Fruit fly (Drosophila melanogaster): ENCODE results near the gene BBS8.
A peak's percentile ranks its signal among the peaks of the same experiment; 100 is the strongest.

Gene BBS8

DNA sequence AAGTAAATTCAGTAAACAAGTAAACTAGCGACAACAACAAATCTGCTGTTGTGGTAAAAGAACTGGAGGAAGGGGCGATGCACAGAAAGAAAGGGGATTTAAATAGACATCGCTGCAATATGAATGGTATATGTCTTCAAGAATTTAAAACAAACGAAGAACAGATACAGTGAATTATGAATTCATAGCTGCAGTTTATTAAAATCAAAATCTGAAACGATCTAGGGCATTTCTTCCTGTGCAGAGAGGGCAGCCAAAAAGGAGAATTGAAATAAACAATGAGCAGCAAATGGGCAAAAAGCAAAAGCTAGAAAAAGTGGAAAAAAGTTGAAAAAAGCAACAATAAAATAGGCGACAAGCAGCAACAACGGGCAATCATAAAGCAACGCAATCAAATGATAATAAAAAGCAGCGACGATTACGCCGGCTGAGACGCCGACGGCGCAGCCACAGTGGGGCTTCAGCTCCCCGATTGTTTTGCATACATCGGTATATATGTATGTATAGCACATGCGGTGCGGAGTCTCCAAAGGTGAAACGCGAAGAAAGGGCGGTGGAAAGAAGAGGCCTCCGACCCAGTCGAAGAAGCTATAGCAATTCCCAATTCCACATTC lies 46.2 kb downstream of the BBS8 start (continued):
- peak; percentile 53; the same call in 1 of the 2 replicates for TF ChIP-seq CG8765 (GFP tag; IDR thresholded peaks at IDR 0.05)
- no peak for TF ChIP-seq cas (GFP tag; IDR thresholded peaks at IDR 0.05)
- no peak for TF ChIP-seq sc (optimal IDR thresholded peaks at IDR 0.05)
- peak; percentile 61 for TF ChIP-seq sc (GFP tag; optimal IDR thresholded peaks at IDR 0.05)
- peak; percentile 55; the same call in 1 of the 2 replicates for TF ChIP-seq ara (GFP tag; IDR thresholded peaks at IDR 0.05)
- peak; percentile 53 for TF ChIP-seq shn (GFP tag; optimal IDR thresholded peaks at IDR 0.05)
- TF ChIP-seq crc (GFP tag; optimal IDR thresholded peaks at IDR 0.05) = peak; percentile 64
- TF ChIP-seq CG7556 (GFP tag; optimal IDR thresholded peaks at IDR 0.05) = peak; percentile 72
- TF ChIP-seq run (tag; optimal IDR thresholded peaks at IDR 0.05) = peak; percentile 54
- peak; percentile 60; the same call in 1 of the 2 replicates for TF ChIP-seq chm (GFP tag; IDR thresholded peaks at IDR 0.05)
- peak; percentile 45 for TF ChIP-seq CG4282 (GFP tag; optimal IDR thresholded peaks at IDR 0.05)
- TF ChIP-seq CG34422 (GFP tag; IDR thresholded peaks at IDR 0.05) = peak; percentile 59; the same call in 1 of the 3 replicates
- TF ChIP-seq CG6689 (GFP tag; IDR thresholded peaks at IDR 0.05) = peak; percentile 72
- TF ChIP-seq sim (GFP tag; IDR thresholded peaks at IDR 0.05) = peak; percentile 49; the same call in 1 of the 2 replicates
- TF ChIP-seq hkb (optimal IDR thresholded peaks at IDR 0.05) = no peak
- TF ChIP-seq hkb (GFP tag; IDR thresholded peaks at IDR 0.05) = peak; percentile 90
- peak; percentile 82 for TF ChIP-seq lilli (GFP tag; optimal IDR thresholded peaks at IDR 0.05)
- TF ChIP-seq CG2116 (GFP tag; optimal IDR thresholded peaks at IDR 0.05) = peak; percentile 27
- no peak for TF ChIP-seq Dp (GFP tag; optimal IDR thresholded peaks at IDR 0.05)
- no peak for TF ChIP-seq MESR4 (GFP tag; optimal IDR thresholded peaks at IDR 0.05)
- TF ChIP-seq ham (GFP tag; IDR thresholded peaks at IDR 0.05) = no peak
- peak; percentile 74 for TF ChIP-seq exex (tag; optimal IDR thresholded peaks at IDR 0.05)
- TF ChIP-seq CG17568 (GFP tag; optimal IDR thresholded peaks at IDR 0.05) = peak; percentile 61
- no peak for TF ChIP-seq gt (GFP tag; IDR thresholded peaks at IDR 0.05)
- TF ChIP-seq CG30403 (GFP tag; optimal IDR thresholded peaks at IDR 0.05) = peak; percentile 82
- peak; percentile 81 for TF ChIP-seq oc (tag; optimal IDR thresholded peaks at IDR 0.05)
- no peak for TF ChIP-seq CG6175 (GFP tag; IDR thresholded peaks at IDR 0.05)
- TF ChIP-seq repo (GFP tag; optimal IDR thresholded peaks at IDR 0.05) = peak; percentile 51
- peak; percentile 88 for TF ChIP-seq stc (GFP tag; IDR thresholded peaks at IDR 0.05)
- TF ChIP-seq Bgb (GFP tag; IDR thresholded peaks at IDR 0.05; ENCODE audit: partially characterized antibody) = no peak
- TF ChIP-seq gsb (GFP tag; IDR thresholded peaks at IDR 0.05) = peak; percentile 31; the same call in 1 of the 2 replicates
- TF ChIP-seq NK7.1 (GFP tag; optimal IDR thresholded peaks at IDR 0.05) = peak; percentile 49
- peak; percentile 68 for TF ChIP-seq CG18619 (GFP tag; optimal IDR thresholded peaks at IDR 0.05)
- TF ChIP-seq amos (GFP tag; IDR thresholded peaks at IDR 0.05; ENCODE audit: partially characterized antibody) = no peak
- peak; percentile 73 for TF ChIP-seq Hsf (GFP tag; optimal IDR thresholded peaks at IDR 0.05)
- TF ChIP-seq Taf1 (GFP tag; IDR thresholded peaks at IDR 0.05) = no peak
- peak; percentile 91 for TF ChIP-seq ci (GFP tag; IDR thresholded peaks at IDR 0.05)
- no peak for TF ChIP-seq tll (GFP tag; optimal IDR thresholded peaks at IDR 0.05)
- TF ChIP-seq dmrt11E (tag; optimal IDR thresholded peaks at IDR 0.05) = no peak
- TF ChIP-seq CG8290 (GFP tag; optimal IDR thresholded peaks at IDR 0.05) = no peak
- peak in 1 of 2 experiments; percentile 79 for TF ChIP-seq CG8290 (tag; optimal IDR thresholded peaks at IDR 0.05)
- TF ChIP-seq Blimp-1 (GFP tag; optimal IDR thresholded peaks at IDR 0.05) = peak; percentile 82
- 0 out of 3 replicates have a peak, but pooled peaks have one; percentile 36 for TF ChIP-seq C15 (GFP tag; IDR thresholded peaks at IDR 0.05)
- peak; percentile 54 for TF ChIP-seq pnt (GFP tag; optimal IDR thresholded peaks at IDR 0.05)
- TF ChIP-seq CG8281 (tag; optimal IDR thresholded peaks at IDR 0.05) = peak; percentile 26
- peak; percentile 64 for TF ChIP-seq Dbx (GFP tag; IDR thresholded peaks at IDR 0.05)
- TF ChIP-seq Doc3 (GFP tag; IDR thresholded peaks at IDR 0.05; ENCODE audit: partially characterized antibody) = no peak
- peak; percentile 45 for TF ChIP-seq CG3163 (GFP tag; optimal IDR thresholded peaks at IDR 0.05)
- TF ChIP-seq gro (GFP tag; optimal IDR thresholded peaks at IDR 0.05) = peak; percentile 82
- TF ChIP-seq sug (tag; optimal IDR thresholded peaks at IDR 0.05) = peak; percentile 50
- TF ChIP-seq CG7372 (GFP tag; IDR thresholded peaks at IDR 0.05) = peak; percentile 44; the same call in 1 of the 2 replicates
